Worm (Caenorhabditis elegans): ENCODE data around the gene dao-3.

DNA sequence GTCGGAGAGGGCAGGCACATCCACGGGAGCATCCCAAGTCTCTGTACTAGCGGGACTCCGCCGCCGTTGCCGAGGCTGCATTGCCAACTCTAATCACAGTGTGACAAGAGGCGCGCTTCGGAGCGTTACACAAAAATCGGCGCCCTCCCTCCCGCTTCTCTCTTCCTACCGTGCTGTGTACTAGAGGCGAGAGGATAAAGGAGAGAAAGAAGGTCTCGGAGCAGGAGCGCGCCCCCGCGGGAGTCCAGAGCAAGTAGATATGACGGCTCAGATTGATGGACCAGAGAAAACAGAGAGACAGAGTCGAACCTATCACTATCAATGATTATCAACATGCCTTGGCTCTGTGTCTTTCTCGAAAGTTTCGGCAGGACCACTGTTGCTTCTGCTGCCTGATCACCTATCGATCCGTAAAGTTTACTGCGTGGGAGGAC, 33.3 kb downstream of the dao-3 start:
- TF ChIP-seq ztf-23 (GFP tag; IDR thresholded peaks at IDR 0.05): no peak
- TF ChIP-seq ztf-29 (GFP tag; IDR thresholded peaks at IDR 0.05): no peak
- no peak for TF ChIP-seq flt-1 (GFP tag; IDR thresholded peaks at IDR 0.05)
- no peak for TF ChIP-seq tab-1 (GFP tag; IDR thresholded peaks at IDR 0.05)
- TF ChIP-seq klf-2 (GFP tag; conservative IDR thresholded peaks at IDR 0.05): no peak
- TF ChIP-seq T22C8.4 (GFP tag; IDR thresholded peaks at IDR 0.05): no peak

All from whole organism, midembryonic.